Fruit fly (Drosophila melanogaster): ENCODE results near the gene CG2256.

Gene CG2256

DNA sequence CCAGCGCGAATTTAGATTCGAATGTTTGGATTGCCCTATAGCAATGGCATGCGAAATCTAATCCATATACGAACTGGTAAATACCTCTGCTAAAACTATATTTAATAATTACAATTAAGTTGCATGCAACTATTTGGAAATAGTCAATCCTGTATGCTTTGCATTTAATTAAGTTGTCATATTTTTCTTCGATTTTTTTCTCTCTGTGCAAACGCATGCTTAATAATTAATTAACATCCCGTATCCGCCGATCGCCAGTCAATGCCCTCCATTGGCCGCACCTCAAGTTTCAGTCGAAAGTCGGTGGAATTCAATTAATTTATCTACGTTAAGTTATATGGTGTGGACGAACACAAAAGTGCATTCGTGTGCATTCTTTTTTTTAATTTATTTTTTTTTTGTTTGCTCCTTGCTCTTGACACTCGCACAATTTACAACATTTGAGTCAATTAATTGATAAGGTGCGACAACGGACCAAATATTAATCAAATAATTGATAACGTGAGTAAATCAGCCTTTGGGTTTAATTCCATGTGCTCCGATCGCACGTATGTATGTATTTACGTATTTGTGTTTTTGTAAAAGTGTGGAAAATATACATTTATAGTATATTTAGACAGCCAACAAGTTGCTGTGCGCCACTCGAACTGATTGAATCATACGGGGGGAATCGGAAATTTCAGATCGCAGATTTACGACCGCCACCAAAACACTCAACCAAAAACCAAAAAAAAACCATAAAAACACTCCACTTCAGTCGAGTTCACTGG lies 19.5 kb upstream of the CG2256 start:
- no peak for TF ChIP-seq CG15336 (GFP tag; IDR thresholded peaks at IDR 0.05)
- no peak for TF ChIP-seq CG10631 (GFP tag; optimal IDR thresholded peaks at IDR 0.05)
- TF ChIP-seq CG10669 (GFP tag; optimal IDR thresholded peaks at IDR 0.05), result no peak
- no peak for TF ChIP-seq CG3919 (GFP tag; optimal IDR thresholded peaks at IDR 0.05)
- peak; percentile 24; the same call in 1 of the 3 replicates for TF ChIP-seq CG6163 (GFP tag; IDR thresholded peaks at IDR 0.05)
- peak; percentile 54 for TF ChIP-seq Eip78C (GFP tag)
- peak; percentile 78 for TF ChIP-seq vri (GFP tag; optimal IDR thresholded peaks at IDR 0.05)
- TF ChIP-seq CG9139 (GFP tag; optimal IDR thresholded peaks at IDR 0.05), result no peak
- peak; percentile 11 for TF ChIP-seq svp (GFP tag)
- peak; percentile 15 for TF ChIP-seq topi (GFP tag; optimal IDR thresholded peaks at IDR 0.05)
- TF ChIP-seq spab (GFP tag; optimal IDR thresholded peaks at IDR 0.05), result no peak
- TF ChIP-seq fkh (GFP tag; optimal IDR thresholded peaks at IDR 0.05), result peak; percentile 45
- peak; percentile 17 for TF ChIP-seq Met (GFP tag; optimal IDR thresholded peaks at IDR 0.05)
- no peak for TF ChIP-seq CG32006 (GFP tag; optimal IDR thresholded peaks at IDR 0.05)
- TF ChIP-seq Eip93F (GFP tag; optimal IDR thresholded peaks at IDR 0.05), result peak; percentile 55
- TF ChIP-seq esn (GFP tag; optimal IDR thresholded peaks at IDR 0.05), result peak; percentile 3

DNA sequence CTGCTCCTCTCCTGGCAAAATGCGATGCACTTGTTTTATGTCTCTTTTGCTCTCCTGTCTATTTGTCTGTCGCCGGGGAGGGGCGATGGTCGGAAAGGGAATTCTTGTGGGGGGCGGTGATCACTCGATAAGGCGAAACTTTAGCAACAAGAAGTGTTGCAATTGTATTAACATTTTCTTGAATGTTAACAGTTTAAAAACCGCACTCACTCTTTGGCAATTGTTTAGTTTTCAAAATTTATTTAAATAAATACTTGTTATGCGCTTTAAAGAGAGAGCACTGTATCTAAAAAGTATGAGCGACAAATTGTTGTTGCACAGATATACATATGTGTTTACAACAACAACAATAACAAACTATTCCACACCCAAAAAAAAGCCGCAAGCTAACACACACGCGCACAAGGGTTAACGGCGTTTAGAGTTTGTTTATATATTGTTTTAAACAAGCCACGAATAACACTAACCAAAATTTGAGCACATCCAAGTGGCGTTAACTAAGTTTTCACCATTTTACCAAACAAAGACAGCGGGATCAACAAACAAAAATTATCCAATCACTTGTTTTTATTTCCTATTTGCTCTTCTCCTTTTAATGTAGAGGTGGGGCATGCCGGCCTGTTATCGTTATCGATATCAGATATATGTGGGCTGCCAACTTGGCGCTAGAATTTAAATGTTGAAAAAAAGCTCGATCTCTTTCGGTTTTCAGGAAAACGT lies 14.6 kb upstream of the CG2256 start, which contains the start of gene CG2258:
Gene CG2258, minus strand, starts transcription at position 617 of the 720 bp plus-strand sequence.
- peak; percentile 97 for TF ChIP-seq CG8119 (GFP tag; IDR thresholded peaks at IDR 0.05)
- peak; percentile 90 for TF ChIP-seq achi (GFP tag; optimal IDR thresholded peaks at IDR 0.05)
- TF ChIP-seq CG16779 (tag; optimal IDR thresholded peaks at IDR 0.05), result peak; percentile 57
- peak; percentile 97 for TF ChIP-seq CG15336 (GFP tag; IDR thresholded peaks at IDR 0.05)
- peak; percentile 75 for TF ChIP-seq Hr39 (GFP tag; optimal IDR thresholded peaks at IDR 0.05)
- peak; percentile 75 for TF ChIP-seq Sox102F (GFP tag; optimal IDR thresholded peaks at IDR 0.05)
- TF ChIP-seq CG31627 (GFP tag; optimal IDR thresholded peaks at IDR 0.05), result peak; percentile 78
- TF ChIP-seq topi (GFP tag; optimal IDR thresholded peaks at IDR 0.05), result peak; percentile 83
- peak; percentile 61 for TF ChIP-seq vri (GFP tag; optimal IDR thresholded peaks at IDR 0.05)
- peak; percentile 75 for TF ChIP-seq cyc (GFP tag; optimal IDR thresholded peaks at IDR 0.05)
- peak; percentile 24 for TF ChIP-seq Blimp-1 (GFP tag; optimal IDR thresholded peaks at IDR 0.05)
- peak; percentile 72 for TF ChIP-seq CG11762 (GFP tag; optimal IDR thresholded peaks at IDR 0.05; ENCODE audit: insufficient read depth)
- TF ChIP-seq Lpt (GFP tag; optimal IDR thresholded peaks at IDR 0.05), result peak; percentile 90
- peak; percentile 71 for TF ChIP-seq Hr38 (GFP tag; optimal IDR thresholded peaks at IDR 0.05)
- peak; percentile 92 for TF ChIP-seq dsx (GFP tag; optimal IDR thresholded peaks at IDR 0.05; ENCODE audit: poor library complexity, severe bottlenecking)
- TF ChIP-seq fkh (GFP tag; optimal IDR thresholded peaks at IDR 0.05), result peak; percentile 89
- TF ChIP-seq fd85E (GFP tag; optimal IDR thresholded peaks at IDR 0.05), result peak; percentile 54
- TF ChIP-seq net (GFP tag; optimal IDR thresholded peaks at IDR 0.05), result peak; percentile 93
- peak; percentile 85 for TF ChIP-seq Hr4 (GFP tag; optimal IDR thresholded peaks at IDR 0.05)
- peak; percentile 74 for TF ChIP-seq Sox15 (GFP tag; optimal IDR thresholded peaks at IDR 0.05)
- TF ChIP-seq CG6276 (GFP tag; optimal IDR thresholded peaks at IDR 0.05), result peak; percentile 92
- TF ChIP-seq ss (GFP tag; optimal IDR thresholded peaks at IDR 0.05), result peak; percentile 86 to 93
- TF ChIP-seq Eip93F (GFP tag; optimal IDR thresholded peaks at IDR 0.05), result no peak
- TF ChIP-seq fd59A (GFP tag; optimal IDR thresholded peaks at IDR 0.05), result peak; percentile 85
- peak; percentile 64 for TF ChIP-seq CG8319 (GFP tag; optimal IDR thresholded peaks at IDR 0.05)
- no peak for TF ChIP-seq Smox (GFP tag; optimal IDR thresholded peaks at IDR 0.05)
- TF ChIP-seq Ets96B (tag; optimal IDR thresholded peaks at IDR 0.05), result peak; percentile 90
- TF ChIP-seq CG3919 (GFP tag; optimal IDR thresholded peaks at IDR 0.05), result peak; percentile 92
- peak; percentile 94 for TF ChIP-seq CG32006 (GFP tag; optimal IDR thresholded peaks at IDR 0.05)
- TF ChIP-seq salr (GFP tag; optimal IDR thresholded peaks at IDR 0.05), result peak; percentile 82 to 88
- TF ChIP-seq CG9139 (GFP tag; optimal IDR thresholded peaks at IDR 0.05), result peak; percentile 75
- TF ChIP-seq esn (GFP tag; optimal IDR thresholded peaks at IDR 0.05), result peak; percentile 80
- TF ChIP-seq CG11902 (GFP tag; optimal IDR thresholded peaks at IDR 0.05), result peak; percentile 69
- TF ChIP-seq CG11294 (GFP tag; IDR thresholded peaks at IDR 0.05), result peak; percentile 93
- peak; percentile 95 for TF ChIP-seq Gug (GFP tag; IDR thresholded peaks at IDR 0.05)
- peak; percentile 94 for TF ChIP-seq OdsH (GFP tag; optimal IDR thresholded peaks at IDR 0.05)
- peak; percentile 89 for TF ChIP-seq svp (GFP tag)
- TF ChIP-seq Met (GFP tag; optimal IDR thresholded peaks at IDR 0.05), result peak; percentile 82
- TF ChIP-seq CG6792 (GFP tag; optimal IDR thresholded peaks at IDR 0.05), result peak; percentile 87
- TF ChIP-seq CG6808 (GFP tag; optimal IDR thresholded peaks at IDR 0.05), result peak; percentile 88

Data from whole organism, prepupa.